Fruit fly (Drosophila melanogaster): Measurements from ENCODE around the gene CG2604.

The CG2604 gene

dm6 chr3R:5263311-5264250, 40.4 kb upstream of the CG2604 start (continued):
- TF ChIP-seq CG7786 (GFP tag; optimal IDR thresholded peaks at IDR 0.05) (peak; percentile 2), dmrt11E (tag; optimal IDR thresholded peaks at IDR 0.05) (peak; percentile 83), knrl (GFP tag; IDR thresholded peaks at IDR 0.05; ENCODE audit: partially characterized antibody) (no peak), CG2889 (GFP tag; IDR thresholded peaks at IDR 0.05) (0 out of 3 replicates have a peak, but pooled peaks have one; percentile 39), CG7987 (GFP tag; optimal IDR thresholded peaks at IDR 0.05) (peak; percentile 47), CG8089 (GFP tag; optimal IDR thresholded peaks at IDR 0.05) (no peak), CG14667 (GFP tag; IDR thresholded peaks at IDR 0.05) (no peak; the same call in 1 of the 2 replicates), her (GFP tag; optimal IDR thresholded peaks at IDR 0.05) (no peak), Dll (GFP tag; IDR thresholded peaks at IDR 0.05; ENCODE audit: partially characterized antibody) (0 out of 4 replicates have a peak, but pooled peaks have one; percentile 29), CG9932 (GFP tag; IDR thresholded peaks at IDR 0.05) (peak; percentile 55; the same call in 1 of the 2 replicates), CG6813 (GFP tag; optimal IDR thresholded peaks at IDR 0.05) (peak; percentile 87), CG1602 (GFP tag; optimal IDR thresholded peaks at IDR 0.05) (peak; percentile 71), CG7556 (GFP tag; optimal IDR thresholded peaks at IDR 0.05) (peak; percentile 92), CG16779 (GFP tag; IDR thresholded peaks at IDR 0.05) (no peak), CG8281 (tag; optimal IDR thresholded peaks at IDR 0.05) (peak; percentile 73), tll (GFP tag; optimal IDR thresholded peaks at IDR 0.05) (no peak), CG10274 (GFP tag; optimal IDR thresholded peaks at IDR 0.05) (peak; percentile 67), ara (GFP tag; IDR thresholded peaks at IDR 0.05) (peak; percentile 66), Dip3 (GFP tag; optimal IDR thresholded peaks at IDR 0.05) (no peak), vnd (GFP tag; IDR thresholded peaks at IDR 0.05; ENCODE audit: partially characterized antibody) (no peak), Elba2 (GFP tag; optimal IDR thresholded peaks at IDR 0.05) (no peak), cato (GFP tag; optimal IDR thresholded peaks at IDR 0.05; ENCODE audit: borderline replicate concordance) (no peak), Poxn (GFP tag; IDR thresholded peaks at IDR 0.05) (peak; percentile 42; the same call in 1 of the 2 replicates), Kr (GFP tag; optimal IDR thresholded peaks at IDR 0.05) (peak; percentile 37), sob (GFP tag; IDR thresholded peaks at IDR 0.05) (peak; percentile 63; the same call in 1 of the 2 replicates), nom (GFP tag; optimal IDR thresholded peaks at IDR 0.05) (peak; percentile 41), CG5245 (GFP tag; optimal IDR thresholded peaks at IDR 0.05) (peak; percentile 52), esg (GFP tag; conservative IDR thresholded peaks at IDR 0.05) (peak; percentile 67), Opbp (GFP tag; IDR thresholded peaks at IDR 0.05; ENCODE audit: partially characterized antibody) (peak; percentile 33; the same call in 1 of the 3 replicates), Atf3 (GFP tag; optimal IDR thresholded peaks at IDR 0.05) (peak; percentile 52), toy (GFP tag; IDR thresholded peaks at IDR 0.05) (no peak), CG34422 (GFP tag; IDR thresholded peaks at IDR 0.05) (peak; percentile 70; the same call in 2 of the 3 replicates), dmrt99B (tag; optimal IDR thresholded peaks at IDR 0.05) (peak; percentile 90), sima (GFP tag; optimal IDR thresholded peaks at IDR 0.05) (no peak), CG12659 (GFP tag; optimal IDR thresholded peaks at IDR 0.05) (peak; percentile 94), CG12236 (GFP tag; optimal IDR thresholded peaks at IDR 0.05) (no peak), BtbVII (GFP tag; optimal IDR thresholded peaks at IDR 0.05) (peak; percentile 89), pzg (GFP tag; optimal IDR thresholded peaks at IDR 0.05) (peak; percentile 0), al (GFP tag; IDR thresholded peaks at IDR 0.05) (peak; percentile 79), fru (optimal IDR thresholded peaks at IDR 0.05) (no peak), HLH4C (GFP tag; IDR thresholded peaks at IDR 0.05; ENCODE audit: partially characterized antibody) (no peak), gsb (GFP tag; IDR thresholded peaks at IDR 0.05) (peak; percentile 63; the same call in 1 of the 2 replicates), peb (GFP tag; IDR thresholded peaks at IDR 0.05) (no peak), CkIIα-i1 (GFP tag; IDR thresholded peaks at IDR 0.05) (no peak), Oaz (GFP tag; IDR thresholded peaks at IDR 0.05) (0 out of 2 replicates have a peak, but pooled peaks have one; percentile 43), croc (GFP tag; conservative IDR thresholded peaks at IDR 0.05) (peak; percentile 46; the same call in 2 of the 3 replicates), ase (GFP tag; IDR thresholded peaks at IDR 0.05) (peak; percentile 68; the same call in 2 of the 3 replicates), HLH54F (GFP tag; optimal IDR thresholded peaks at IDR 0.05) (no peak)
